Worm (Caenorhabditis elegans) whole organism, L2 larva: ENCODE results near the gene M03F8.1.

Experiments
- C34F6.9 ChIP-seq: fragments of 150-350 bp; optimal IDR thresholded peaks from 2 replicates; lab custom pipeline; 2014; ENCODE audit warnings: missing biosample characterization, missing genetic modification characterization
- F13H6.1 ChIP-seq: sonication (generic microtip); optimal IDR thresholded peaks from 2 replicates; lab custom pipeline; 2016; ENCODE audit warnings: missing genetic modification characterization, missing compliant biosample characterization
- R02D3.7 ChIP-seq: fragments of 150-350 bp; optimal IDR thresholded peaks from 2 replicates; lab custom pipeline; 2014; ENCODE audit warnings: missing biosample characterization, missing genetic modification characterization
- Y55F3AM.14 ChIP-seq: fragments of 200-800 bp; sonication (Bioruptor generic); optimal IDR thresholded peaks from 2 replicates; lab custom pipeline; 2018; ENCODE audit warnings: mild to moderate bottlenecking, missing genetic modification characterization, missing compliant biosample characterization
- ZK546.5 ChIP-seq: sonication (generic microtip); optimal IDR thresholded peaks from 2 replicates; lab custom pipeline; 2017; ENCODE audit warnings: missing biosample characterization, missing genetic modification characterization
- alr-1 ChIP-seq: fragments of 150-350 bp; optimal IDR thresholded peaks from 2 replicates; lab custom pipeline; 2014; ENCODE audit warnings: missing biosample characterization, missing genetic modification characterization
- aly-2 ChIP-seq: fragments of 150-350 bp; optimal IDR thresholded peaks from 2 replicates; lab custom pipeline; 2014; ENCODE audit warnings: missing biosample characterization, missing genetic modification characterization
- ama-1 ChIP-seq: fragments of 150-350 bp; optimal IDR thresholded peaks from 2 replicates; lab custom pipeline; 2018; ENCODE audit warnings: inconsistent platforms
- blmp-1 ChIP-seq: sonication (generic microtip); optimal IDR thresholded peaks from 2 replicates; lab custom pipeline; 2017; ENCODE audit warnings: missing genetic modification characterization, mild to moderate bottlenecking, missing compliant biosample characterization, antibody characterized with exemption, moderate library complexity; ENCODE audit not compliant: insufficient read depth
- ceh-16 ChIP-seq: fragments of 150-350 bp; optimal IDR thresholded peaks from 2 replicates; lab custom pipeline; 2014; ENCODE audit warnings: missing biosample characterization, missing genetic modification characterization
- ceh-82 ChIP-seq: fragments of 150-350 bp; optimal IDR thresholded peaks from 2 replicates; lab custom pipeline; 2014; ENCODE audit warnings: missing biosample characterization, missing genetic modification characterization
- crh-2 ChIP-seq: sonication (generic microtip); optimal IDR thresholded peaks from 2 replicates; lab custom pipeline; 2017; ENCODE audit warnings: missing biosample characterization, missing genetic modification characterization
- dmd-4 ChIP-seq: sonication (generic microtip); optimal IDR thresholded peaks from 2 replicates; lab custom pipeline; 2017; ENCODE audit warnings: missing biosample characterization, missing genetic modification characterization
- egl-27 ChIP-seq: sonication (generic microtip); optimal IDR thresholded peaks from 3 replicates; lab custom pipeline; 2017; ENCODE audit warnings: missing biosample characterization, missing genetic modification reagents, missing genetic modification characterization
- elt-1 ChIP-seq: fragments of 150-350 bp; optimal IDR thresholded peaks from 2 replicates; lab custom pipeline; 2014; ENCODE audit warnings: missing biosample characterization, missing genetic modification characterization
- elt-3 ChIP-seq: sonication (generic microtip); optimal IDR thresholded peaks from 2 replicates; lab custom pipeline; 2017; ENCODE audit warnings: missing biosample characterization, missing genetic modification characterization
- fos-1 ChIP-seq: fragments of 150-350 bp; optimal IDR thresholded peaks from 2 replicates; lab custom pipeline; 2014; ENCODE audit warnings: missing biosample characterization, missing genetic modification characterization
- gmeb-1 ChIP-seq: fragments of 150-350 bp; optimal IDR thresholded peaks from 2 replicates; lab custom pipeline; 2014; ENCODE audit warnings: missing biosample characterization, missing genetic modification characterization
- lin-11 ChIP-seq: fragments of 150-350 bp; sonication (generic microtip); optimal IDR thresholded peaks from 2 replicates; lab custom pipeline; 2014; ENCODE audit warnings: missing biosample characterization, missing genetic modification characterization, inconsistent platforms, mixed read lengths
- lin-13 ChIP-seq: fragments of 150-350 bp; optimal IDR thresholded peaks from 2 replicates; lab custom pipeline; 2014; ENCODE audit warnings: missing biosample characterization, missing genetic modification reagents, missing genetic modification characterization
- lin-39 ChIP-seq: fragments of 150-350 bp; optimal IDR thresholded peaks from 2 replicates; lab custom pipeline; 2014; ENCODE audit warnings: missing biosample characterization, missing genetic modification reagents, missing genetic modification characterization
- lsy-2 ChIP-seq, 2 experiments: fragments of 150-350 bp in 1 of 2; sonication (generic microtip) in 1 of 2; optimal IDR thresholded peaks; 2 replicates each; lab custom pipeline; 2014 to 2017; ENCODE audit warnings: missing biosample characterization in 2 of 2, missing genetic modification characterization in 2 of 2
- mab-5 ChIP-seq: fragments of 150-350 bp; optimal IDR thresholded peaks from 2 replicates; lab custom pipeline; 2014; ENCODE audit warnings: missing biosample characterization, missing genetic modification characterization
- mbf-1 ChIP-seq: sonication (generic microtip); optimal IDR thresholded peaks from 2 replicates; lab custom pipeline; 2017; ENCODE audit warnings: missing biosample characterization, missing genetic modification characterization
- mdl-1 ChIP-seq, 2 experiments: fragments of 150-350 bp in 1 of 2; sonication (generic microtip) in 1 of 2; optimal IDR thresholded peaks; 2 replicates each; lab custom pipeline; 2017; ENCODE audit warnings: missing biosample characterization in 2 of 2, missing genetic modification characterization in 2 of 2
- nhr-10 ChIP-seq: sonication (generic microtip); optimal IDR thresholded peaks from 2 replicates; lab custom pipeline; 2017; ENCODE audit warnings: missing biosample characterization, missing genetic modification characterization
- nhr-11 ChIP-seq: fragments of 150-350 bp; optimal IDR thresholded peaks from 2 replicates; lab custom pipeline; 2014; ENCODE audit warnings: missing biosample characterization, missing genetic modification characterization
- nhr-12 ChIP-seq: fragments of 150-350 bp; optimal IDR thresholded peaks from 2 replicates; lab custom pipeline; 2014; ENCODE audit warnings: missing biosample characterization, missing genetic modification characterization
- nhr-129 ChIP-seq: fragments of 150-350 bp; optimal IDR thresholded peaks from 2 replicates; lab custom pipeline; 2014; ENCODE audit warnings: missing biosample characterization, missing genetic modification characterization
- nhr-21 ChIP-seq: fragments of 150-350 bp; optimal IDR thresholded peaks from 2 replicates; lab custom pipeline; 2014; ENCODE audit warnings: missing biosample characterization, missing genetic modification characterization
- nhr-23 ChIP-seq: fragments of 150-350 bp; optimal IDR thresholded peaks from 2 replicates; lab custom pipeline; 2014; ENCODE audit warnings: missing biosample characterization, missing genetic modification reagents, missing genetic modification characterization
- nhr-237 ChIP-seq: fragments of 150-350 bp; optimal IDR thresholded peaks from 2 replicates; lab custom pipeline; 2014; ENCODE audit warnings: missing biosample characterization, missing genetic modification characterization
- nhr-25 ChIP-seq: fragments of 150-350 bp; sonication (generic microtip); optimal IDR thresholded peaks from 3 replicates; lab custom pipeline; 2014; ENCODE audit warnings: missing biosample characterization, missing genetic modification characterization
- nhr-6 ChIP-seq: fragments of 150-350 bp; optimal IDR thresholded peaks from 2 replicates; lab custom pipeline; 2014; ENCODE audit warnings: missing biosample characterization, missing genetic modification characterization
- nhr-77 ChIP-seq: fragments of 150-350 bp; optimal IDR thresholded peaks from 2 replicates; lab custom pipeline; 2014; ENCODE audit warnings: missing biosample characterization, missing genetic modification characterization
- peb-1 ChIP-seq: fragments of 150-350 bp; optimal IDR thresholded peaks from 2 replicates; lab custom pipeline; 2014; ENCODE audit warnings: missing biosample characterization, missing genetic modification characterization
- sem-4 ChIP-seq: fragments of 150-350 bp; optimal IDR thresholded peaks from 2 replicates; lab custom pipeline; 2014; ENCODE audit warnings: missing biosample characterization, missing genetic modification reagents, missing genetic modification characterization
- skn-1 ChIP-seq: sonication (generic microtip); optimal IDR thresholded peaks from 2 replicates; lab custom pipeline; 2017; ENCODE audit warnings: missing biosample characterization, missing genetic modification characterization
- sma-3 ChIP-seq: sonication (generic microtip); optimal IDR thresholded peaks from 2 replicates; lab custom pipeline; 2016; ENCODE audit warnings: missing genetic modification reagents, missing genetic modification characterization, missing compliant biosample characterization
- sma-9 ChIP-seq, 2 experiments: fragments of 150-350 bp in 1 of 2; sonication (generic microtip) in 1 of 2; optimal IDR thresholded peaks; 2 replicates each; lab custom pipeline; 2014 to 2016; ENCODE audit warnings: missing genetic modification characterization in 2 of 2, mild to moderate bottlenecking in 1 of 2, missing biosample characterization in 1 of 2, missing compliant biosample characterization in 1 of 2, missing genetic modification reagents in 1 of 2, moderate library complexity in 1 of 2
- snpc-4 ChIP-seq: fragments of 150-350 bp; optimal IDR thresholded peaks from 2 replicates; lab custom pipeline; 2014; ENCODE audit warnings: missing biosample characterization, missing genetic modification characterization
- unc-39 ChIP-seq: fragments of 150-350 bp; optimal IDR thresholded peaks from 2 replicates; lab custom pipeline; 2014; ENCODE audit warnings: missing biosample characterization, missing genetic modification characterization
- unc-55 ChIP-seq: fragments of 150-350 bp; sonication (generic microtip); optimal IDR thresholded peaks from 3 replicates; lab custom pipeline; 2014; ENCODE audit warnings: missing biosample characterization, missing genetic modification reagents, missing genetic modification characterization
- unc-62 ChIP-seq: fragments of 150-350 bp; optimal IDR thresholded peaks from 2 replicates; lab custom pipeline; 2014; ENCODE audit warnings: missing biosample characterization, missing genetic modification reagents, missing genetic modification characterization
- zag-1 ChIP-seq: fragments of 150-350 bp; optimal IDR thresholded peaks from 2 replicates; lab custom pipeline; 2014; ENCODE audit warnings: missing biosample characterization, missing genetic modification characterization
- ztf-1 ChIP-seq: fragments of 200-800 bp; sonication (Bioruptor generic); conservative IDR thresholded peaks from 2 replicates; pipeline ENCODE4 v1.3.6; 2022; ENCODE audit warnings: missing genetic modification characterization, missing compliant biosample characterization
- ztf-11 ChIP-seq: sonication (generic microtip); optimal IDR thresholded peaks from 2 replicates; lab custom pipeline; 2017; ENCODE audit warnings: missing biosample characterization, missing genetic modification characterization
- ztf-4 ChIP-seq: fragments of 150-350 bp; optimal IDR thresholded peaks from 2 replicates; lab custom pipeline; 2014; ENCODE audit warnings: missing biosample characterization, missing genetic modification characterization

Gene M03F8.1

DNA sequence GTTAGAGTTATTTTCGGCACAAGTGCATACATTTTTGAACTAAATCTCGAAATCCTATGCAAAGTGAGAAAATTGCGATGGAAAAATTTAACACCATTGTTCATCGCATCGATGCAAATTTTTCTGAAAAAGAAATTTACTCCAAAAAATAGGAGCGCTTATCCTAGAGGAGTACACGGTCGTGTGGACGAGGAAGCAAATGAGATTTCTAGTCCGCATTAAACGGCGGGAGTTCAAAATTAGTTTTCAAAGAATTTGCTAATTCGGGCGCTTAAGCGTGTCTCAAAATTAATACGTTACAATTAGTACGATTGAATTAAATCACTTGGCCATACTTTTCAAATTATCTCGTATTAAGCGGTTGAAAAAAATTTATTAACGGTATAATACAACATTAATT, 33.5 kb upstream of the M03F8.1 start, which contains the start of gene lrpr-1:
Gene lrpr-1, minus strand, starts transcription at position 185 of the 400 bp plus-strand sequence.
- TF ChIP-seq dmd-4 (tag; lab: Kevin White, UChicago): no peak
- no peak for TF ChIP-seq unc-62 (GFP tag; lab: Kevin White, UChicago)
- TF ChIP-seq alr-1 (tag; lab: Kevin White, UChicago): no peak
- TF ChIP-seq nhr-77 (tag; lab: Kevin White, UChicago): no peak
- TF ChIP-seq elt-1 (tag; lab: Kevin White, UChicago): no peak
- TF ChIP-seq nhr-11 (tag; lab: Kevin White, UChicago): no peak
- no peak for TF ChIP-seq ztf-4
- TF ChIP-seq sma-3 (GFP tag; lab: Kevin White, UChicago): peak; percentile 88
- TF ChIP-seq F13H6.1 (tag; lab: Kevin White, UChicago): no peak
- no peak for TF ChIP-seq ZK546.5
- no peak for TF ChIP-seq unc-39 (tag; lab: Kevin White, UChicago)
- TF ChIP-seq mdl-1 (tag; optimal IDR thresholded peaks at IDR 0.05; lab: Kevin White, UChicago): no peak
- TF ChIP-seq nhr-6 (tag; lab: Kevin White, UChicago): peak; percentile 69
- peak; percentile 94; the same call in 1 of the 2 replicates for TF ChIP-seq ztf-1 (GFP tag; lab: Robert Waterston, UW)
- TF ChIP-seq lin-13: peak; percentile 75
- no peak for TF ChIP-seq ama-1 (lab: Kevin White, UChicago)
- TF ChIP-seq peb-1 (tag; lab: Kevin White, UChicago): no peak
- TF ChIP-seq ztf-11 (tag; lab: Kevin White, UChicago): no peak
- TF ChIP-seq C34F6.9 (tag; lab: Kevin White, UChicago): peak; percentile 82
- no peak for TF ChIP-seq nhr-25 (tag; lab: Kevin White, UChicago)
- TF ChIP-seq nhr-237 (tag; lab: Kevin White, UChicago): no peak
- TF ChIP-seq fos-1 (tag; lab: Kevin White, UChicago): no peak
- peak; percentile 53 for TF ChIP-seq egl-27 (tag; lab: Kevin White, UChicago)
- peak; percentile 11 for TF ChIP-seq ceh-82
- peak; percentile 50 for TF ChIP-seq R02D3.7 (tag; lab: Kevin White, UChicago)
- peak; percentile 74 for TF ChIP-seq crh-2
- TF ChIP-seq skn-1 (tag; lab: Kevin White, UChicago): no peak
- no peak for TF ChIP-seq zag-1 (tag; lab: Kevin White, UChicago)
- peak; percentile 99 for TF ChIP-seq gmeb-1 (tag; lab: Kevin White, UChicago)
- TF ChIP-seq nhr-23 (tag; lab: Kevin White, UChicago): no peak
- no peak for TF ChIP-seq nhr-129 (tag; lab: Kevin White, UChicago)
- TF ChIP-seq Y55F3AM.14 (GFP tag; lab: Kevin White, UChicago): peak; percentile 14
- peak; percentile 86 for TF ChIP-seq unc-55 (GFP tag; lab: Kevin White, UChicago)
- peak; percentile 41 for TF ChIP-seq snpc-4
- peak; percentile 62 for TF ChIP-seq nhr-21 (tag; lab: Kevin White, UChicago)
- peak; percentile 14 for TF ChIP-seq lin-11
- TF ChIP-seq aly-2 (tag; lab: Kevin White, UChicago): no peak
- TF ChIP-seq ceh-16 (tag; lab: Kevin White, UChicago): no peak
- peak; percentile 75 to 91 for TF ChIP-seq lsy-2 (tag; optimal IDR thresholded peaks at IDR 0.05; lab: Kevin White, UChicago)
- no peak for TF ChIP-seq lin-39 (tag; lab: Kevin White, UChicago)
- TF ChIP-seq sem-4 (tag; lab: Kevin White, UChicago): peak; percentile 36
- no peak for TF ChIP-seq nhr-10 (tag; lab: Kevin White, UChicago)
- TF ChIP-seq mab-5 (tag; lab: Kevin White, UChicago): peak; percentile 60
- peak; percentile 14 for TF ChIP-seq blmp-1 (tag; lab: Kevin White, UChicago)
- TF ChIP-seq nhr-12: no peak
- TF ChIP-seq elt-3 (tag; lab: Kevin White, UChicago): no peak
- peak; percentile 93 for TF ChIP-seq sma-9 (GFP tag; optimal IDR thresholded peaks at IDR 0.05; lab: Kevin White, UChicago)
- TF ChIP-seq sma-9 (tag; optimal IDR thresholded peaks at IDR 0.05; lab: Kevin White, UChicago): no peak
- no peak for TF ChIP-seq mbf-1 (tag; lab: Kevin White, UChicago)
